Worm (Caenorhabditis elegans): Measurements from ENCODE around the gene lias-1.

lias-1 gene

ce11 chrIII:3460061-3460460 lies 44.8 kb downstream of the lias-1 start, which contains the start of gene C34C12.8 (continued):
- no peak for TF ChIP-seq hlh-17 (GFP tag; optimal IDR thresholded peaks at IDR 0.05; ENCODE audit: borderline replicate concordance)
- peak; percentile 98 for TF ChIP-seq nhr-71 (tag; optimal IDR thresholded peaks at IDR 0.05)
- no peak for TF ChIP-seq vab-15 (tag; optimal IDR thresholded peaks at IDR 0.05)
- no peak for TF ChIP-seq pqm-1 (tag; optimal IDR thresholded peaks at IDR 0.05)
- TF ChIP-seq unc-86 (tag; optimal IDR thresholded peaks at IDR 0.05) = peak; percentile 97
- TF ChIP-seq zag-1 (tag; optimal IDR thresholded peaks at IDR 0.05) = peak; percentile 66
- peak; percentile 87 for TF ChIP-seq zip-4 (GFP tag; optimal IDR thresholded peaks at IDR 0.05)
- peak; percentile 98 for TF ChIP-seq unc-130 (tag; optimal IDR thresholded peaks at IDR 0.05)
- TF ChIP-seq nhr-90 (tag; optimal IDR thresholded peaks at IDR 0.05; ENCODE audit: poor library complexity) = peak; percentile 98
- peak; percentile 81 for TF ChIP-seq mef-2 (tag; optimal IDR thresholded peaks at IDR 0.05)
- TF ChIP-seq skn-1 (tag; optimal IDR thresholded peaks at IDR 0.05) = peak; percentile 91
- TF ChIP-seq snpc-4 (tag; optimal IDR thresholded peaks at IDR 0.05) = peak; percentile 84
- peak in 1 of 2 experiments; percentile 92 for TF ChIP-seq mdl-1 (tag; optimal IDR thresholded peaks at IDR 0.05)
- TF ChIP-seq nhr-12 (tag; optimal IDR thresholded peaks at IDR 0.05) = peak; percentile 18
- TF ChIP-seq lsy-2 (tag; optimal IDR thresholded peaks at IDR 0.05) = peak; percentile 97 to 98
- peak; percentile 98 for TF ChIP-seq dsc-1 (tag; optimal IDR thresholded peaks at IDR 0.05)
- TF ChIP-seq ceh-82 (tag; optimal IDR thresholded peaks at IDR 0.05) = peak; percentile 95 to 98 (median 97)
- TF ChIP-seq dpl-1 (GFP tag; optimal IDR thresholded peaks at IDR 0.05) = peak; percentile 96 to 98 (median 97)
- peak; percentile 95 for TF ChIP-seq jun-1 (tag; optimal IDR thresholded peaks at IDR 0.05)
- peak; percentile 88 for TF ChIP-seq nhr-77 (tag; optimal IDR thresholded peaks at IDR 0.05)
- TF ChIP-seq swsn-7 (tag; optimal IDR thresholded peaks at IDR 0.05) = peak; percentile 97
- TF ChIP-seq alr-1 (tag; optimal IDR thresholded peaks at IDR 0.05; ENCODE audit: borderline replicate concordance) = no peak
- TF ChIP-seq nhr-85 (tag) = peak; percentile 98
- peak; percentile 91 for TF ChIP-seq ama-1 (optimal IDR thresholded peaks at IDR 0.05)
- peak; percentile 78 for TF ChIP-seq fkh-4 (tag; optimal IDR thresholded peaks at IDR 0.05; ENCODE audit: borderline replicate concordance)
- peak; percentile 90 for TF ChIP-seq aly-2 (tag; optimal IDR thresholded peaks at IDR 0.05)
- TF ChIP-seq lir-3 (tag; optimal IDR thresholded peaks at IDR 0.05; ENCODE audit: poor library complexity) = no peak
- peak; percentile 74 for TF ChIP-seq ceh-63 (GFP tag; optimal IDR thresholded peaks at IDR 0.05)
- peak in 1 of 2 experiments; percentile 79 for TF ChIP-seq egl-27 (tag; optimal IDR thresholded peaks at IDR 0.05)
- TF ChIP-seq pag-3 (tag; optimal IDR thresholded peaks at IDR 0.05; ENCODE audit: borderline replicate concordance, insufficient read depth) = no peak
- peak; percentile 57 for TF ChIP-seq efl-3 (GFP tag; optimal IDR thresholded peaks at IDR 0.05)
- TF ChIP-seq mab-9 (GFP tag; IDR thresholded peaks at IDR 0.05) = peak; percentile 95
- TF ChIP-seq lin-15B (tag; optimal IDR thresholded peaks at IDR 0.05) = peak; percentile 95
- TF ChIP-seq hlh-4 (tag; optimal IDR thresholded peaks at IDR 0.05) = no peak
- peak; percentile 96 for TF ChIP-seq C16A3.4 (tag; optimal IDR thresholded peaks at IDR 0.05)
- peak; percentile 84 for TF ChIP-seq F16B12.6 (tag; optimal IDR thresholded peaks at IDR 0.05)
- peak; percentile 92 for TF ChIP-seq nhr-11 (tag; optimal IDR thresholded peaks at IDR 0.05)
- TF ChIP-seq C34B4.2 (tag; optimal IDR thresholded peaks at IDR 0.05) = peak; percentile 84
- TF ChIP-seq lin-35 (GFP tag; optimal IDR thresholded peaks at IDR 0.05) = peak; percentile 96 to 98
- no peak for TF ChIP-seq nhr-76 (tag; optimal IDR thresholded peaks at IDR 0.05)
- TF ChIP-seq sptf-1 (tag; optimal IDR thresholded peaks at IDR 0.05) = no peak

- TF ChIP-seq elt-2 (tag; optimal IDR thresholded peaks at IDR 0.05) (peak; percentile 94), nhr-12 (tag; optimal IDR thresholded peaks at IDR 0.05) (no peak), sup-37 (GFP tag; optimal IDR thresholded peaks at IDR 0.05) (peak; percentile 88), ets-5 (GFP tag; IDR thresholded peaks at IDR 0.05) (no peak), fkh-8 (tag; optimal IDR thresholded peaks at IDR 0.05) (peak; percentile 99), ces-1 (GFP tag; optimal IDR thresholded peaks at IDR 0.05) (peak; percentile 69), lin-39 (tag; optimal IDR thresholded peaks at IDR 0.05) (peak; percentile 91), dpl-1 (GFP tag; optimal IDR thresholded peaks at IDR 0.05) (peak; percentile 93 to 96 (median 94)), isw-1 (GFP tag; IDR thresholded peaks at IDR 0.05) (peak; percentile 98), mef-2 (tag; optimal IDR thresholded peaks at IDR 0.05) (peak; percentile 86), aha-1 (tag; optimal IDR thresholded peaks at IDR 0.05) (peak; percentile 83), ztf-4 (tag; optimal IDR thresholded peaks at IDR 0.05) (peak; percentile 91), alr-1 (tag; optimal IDR thresholded peaks at IDR 0.05; ENCODE audit: borderline replicate concordance) (no peak), nhr-28 (tag; optimal IDR thresholded peaks at IDR 0.05) (no peak), lin-14 (GFP tag; optimal IDR thresholded peaks at IDR 0.05) (peak; percentile 97), rnt-1 (tag; optimal IDR thresholded peaks at IDR 0.05) (peak; percentile 97), sox-4 (tag; optimal IDR thresholded peaks at IDR 0.05) (peak; percentile 93)
Observed at ce11 chrIII:3456226-3456625, 48.7 kb downstream of the lias-1 start.

Measured in whole organism, L1 larva.